Fruit fly (Drosophila melanogaster): ENCODE measurements around the gene CG11977.

CG11977 gene

DNA sequence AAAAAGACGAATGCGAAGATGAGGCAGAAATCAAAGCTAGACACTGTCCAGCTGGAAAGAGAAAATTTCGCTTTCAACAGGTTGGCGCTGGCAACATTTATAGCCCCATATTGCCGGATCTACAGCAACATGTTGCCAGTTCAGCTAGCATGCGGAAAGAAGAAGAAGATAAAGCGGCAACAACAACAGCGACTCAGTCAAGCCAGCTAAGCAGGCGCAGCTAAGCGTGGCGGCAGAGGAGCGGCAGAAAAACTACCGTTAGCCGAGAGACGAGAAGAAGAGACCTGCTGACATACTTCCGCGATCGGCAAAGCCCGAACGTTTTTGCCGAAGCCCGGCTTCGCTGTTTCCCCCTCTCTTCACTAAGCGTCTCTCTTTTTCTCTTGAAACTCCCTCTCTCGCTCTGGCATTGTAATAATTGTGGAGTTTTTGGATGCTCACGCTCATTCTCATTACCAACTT, 42.1 kb upstream of the CG11977 start (continued):
- TF ChIP-seq CG1024 (GFP tag; IDR thresholded peaks at IDR 0.05) (no peak), Lim3 (GFP tag; IDR thresholded peaks at IDR 0.05) (no peak), Ravus (GFP tag; IDR thresholded peaks at IDR 0.05) (no peak), CG16863 (GFP tag; optimal IDR thresholded peaks at IDR 0.05) (no peak), MTF-1 (GFP tag; optimal IDR thresholded peaks at IDR 0.05; ENCODE audit: borderline replicate concordance) (no peak), Dek (tag; optimal IDR thresholded peaks at IDR 0.05) (no peak), YL-1 (GFP tag; optimal IDR thresholded peaks at IDR 0.05) (no peak), CG13624 (GFP tag; optimal IDR thresholded peaks at IDR 0.05) (no peak), CG14050 (GFP tag; IDR thresholded peaks at IDR 0.05) (no peak)

DNA sequence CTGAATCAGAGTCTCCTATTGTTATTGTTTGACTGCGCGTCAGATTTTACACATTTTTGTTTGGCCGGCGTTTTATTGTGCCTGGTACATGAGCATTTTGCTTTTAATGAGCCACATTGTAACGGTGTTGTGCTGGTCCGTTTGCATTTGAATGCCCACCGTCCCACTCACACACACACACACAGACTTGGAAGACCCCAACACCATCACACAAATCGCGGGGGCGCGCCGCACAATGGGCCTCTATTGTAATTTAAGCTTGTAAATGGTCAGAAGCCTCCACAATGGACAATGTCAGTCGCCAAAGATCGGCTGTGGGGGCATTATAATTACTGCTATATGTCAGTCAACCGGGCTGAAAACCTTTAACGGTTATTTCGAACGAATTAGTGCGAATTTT, 41.2 kb upstream of the CG11977 start:
- peak; percentile 65; the same call in 1 of the 4 replicates for TF ChIP-seq chinmo (GFP tag; IDR thresholded peaks at IDR 0.05; ENCODE audit: partially characterized antibody)
- no peak for TF ChIP-seq esg (GFP tag; conservative IDR thresholded peaks at IDR 0.05)
- no peak for TF ChIP-seq CG6175 (GFP tag; IDR thresholded peaks at IDR 0.05)
- TF ChIP-seq sr (GFP tag; IDR thresholded peaks at IDR 0.05): 0 out of 3 replicates have a peak, but pooled peaks have one; percentile 42
- TF ChIP-seq gsb-n (tag; optimal IDR thresholded peaks at IDR 0.05): no peak
- no peak for TF ChIP-seq CG31441 (GFP tag; IDR thresholded peaks at IDR 0.05)
- TF ChIP-seq eve (GFP tag; optimal IDR thresholded peaks at IDR 0.05): no peak
- TF ChIP-seq CG12155 (GFP tag; optimal IDR thresholded peaks at IDR 0.05): no peak
- TF ChIP-seq tna (GFP tag; IDR thresholded peaks at IDR 0.05; ENCODE audit: partially characterized antibody): no peak
- no peak for TF ChIP-seq Fer1 (GFP tag; optimal IDR thresholded peaks at IDR 0.05)
- peak; percentile 18 for TF ChIP-seq CG4707 (GFP tag; optimal IDR thresholded peaks at IDR 0.05)
- peak; percentile 44 for TF ChIP-seq cg (GFP tag; optimal IDR thresholded peaks at IDR 0.05)
- TF ChIP-seq CG31224 (GFP tag; IDR thresholded peaks at IDR 0.05): no peak
- TF ChIP-seq CG34376 (GFP tag; optimal IDR thresholded peaks at IDR 0.05): no peak
- 0 out of 3 replicates have a peak, but pooled peaks have one; percentile 52 for TF ChIP-seq CG11456 (GFP tag; IDR thresholded peaks at IDR 0.05)
- TF ChIP-seq gt (GFP tag; IDR thresholded peaks at IDR 0.05): 0 out of 2 replicates have a peak, but pooled peaks have one; percentile 8
- TF ChIP-seq CG16815 (GFP tag; optimal IDR thresholded peaks at IDR 0.05): no peak
- no peak for TF ChIP-seq maf-S (GFP tag; optimal IDR thresholded peaks at IDR 0.05)
- no peak for TF ChIP-seq CG2202 (tag; optimal IDR thresholded peaks at IDR 0.05)
- no peak for TF ChIP-seq sug (tag; optimal IDR thresholded peaks at IDR 0.05)
- no peak for TF ChIP-seq slou (GFP tag; optimal IDR thresholded peaks at IDR 0.05)
- no peak for TF ChIP-seq YL-1 (GFP tag; optimal IDR thresholded peaks at IDR 0.05)
- no peak for TF ChIP-seq CG6254 (GFP tag; optimal IDR thresholded peaks at IDR 0.05)
- TF ChIP-seq row (GFP tag; IDR thresholded peaks at IDR 0.05): 0 out of 3 replicates have a peak, but pooled peaks have one; percentile 9
- TF ChIP-seq sd (tag; optimal IDR thresholded peaks at IDR 0.05): peak; percentile 33
- TF ChIP-seq lov (optimal IDR thresholded peaks at IDR 0.05): no peak
- no peak for TF ChIP-seq lov (GFP tag; IDR thresholded peaks at IDR 0.05)
- no peak for TF ChIP-seq chm (GFP tag; IDR thresholded peaks at IDR 0.05)

DNA sequence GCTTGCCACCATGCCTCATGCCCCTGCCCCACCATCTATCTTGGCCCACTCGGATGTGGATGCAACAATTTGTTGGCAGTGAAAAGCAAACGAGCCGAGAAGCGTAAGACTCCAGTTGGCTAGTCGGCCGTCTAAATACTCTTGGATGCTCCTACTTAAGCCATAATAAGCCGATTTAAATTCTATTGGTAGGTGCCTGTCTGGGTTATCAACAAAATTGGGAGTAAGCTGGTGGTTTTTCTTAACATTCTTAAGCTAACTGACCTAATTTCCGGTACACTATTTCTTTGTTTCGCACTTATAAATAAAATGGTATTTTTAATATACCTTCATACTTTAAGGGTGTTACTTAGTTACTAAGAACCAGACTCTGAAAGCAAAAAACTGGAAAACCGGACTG, 39.8 kb upstream of the CG11977 start:
- TF ChIP-seq CG34376 (GFP tag; optimal IDR thresholded peaks at IDR 0.05) (no peak), CG11456 (GFP tag; IDR thresholded peaks at IDR 0.05) (0 out of 3 replicates have a peak, but pooled peaks have one; percentile 4), sens (GFP tag) (peak; percentile 1), BEAF-32 (GFP tag; optimal IDR thresholded peaks at IDR 0.05) (no peak), Asciz (GFP tag; optimal IDR thresholded peaks at IDR 0.05) (no peak), gt (GFP tag; IDR thresholded peaks at IDR 0.05) (no peak), D19A (tag; optimal IDR thresholded peaks at IDR 0.05) (peak; percentile 70), mirr (GFP tag; optimal IDR thresholded peaks at IDR 0.05) (no peak)
